Worm (Caenorhabditis elegans) whole organism, mixed stage, embryonic: Measurements from ENCODE around the gene F29F11.20.

Source experiments
- blmp-1 ChIP-seq: fragments of 150-350 bp; optimal IDR thresholded peaks from 2 replicates; lab custom pipeline; 2014; ENCODE audit warnings: missing biosample characterization, missing genetic modification characterization
- ceh-39 ChIP-seq: fragments of 150-350 bp; optimal IDR thresholded peaks from 2 replicates; lab custom pipeline; 2014; ENCODE audit warnings: missing biosample characterization, missing genetic modification characterization
- ceh-43 ChIP-seq: fragments of 200-800 bp; sonication (Bioruptor generic); optimal IDR thresholded peaks from 2 replicates; lab custom pipeline; 2018; ENCODE audit warnings: mild to moderate bottlenecking, missing genetic modification characterization, moderate library complexity, missing compliant biosample characterization
- elt-3 ChIP-seq: fragments of 150-350 bp; optimal IDR thresholded peaks from 2 replicates; lab custom pipeline; 2014; ENCODE audit warnings: missing biosample characterization, missing genetic modification characterization
- lin-13 ChIP-seq: fragments of 150-350 bp; optimal IDR thresholded peaks from 2 replicates; lab custom pipeline; 2014; ENCODE audit warnings: missing biosample characterization, missing genetic modification characterization
- lsy-2 ChIP-seq: fragments of 150-350 bp; optimal IDR thresholded peaks from 2 replicates; lab custom pipeline; 2014; ENCODE audit warnings: missing biosample characterization, missing genetic modification characterization
- nhr-12 ChIP-seq: fragments of 150-350 bp; optimal IDR thresholded peaks from 2 replicates; lab custom pipeline; 2014; ENCODE audit warnings: missing biosample characterization, missing genetic modification characterization
- pha-4 ChIP-seq: fragments of 150-350 bp; optimal IDR thresholded peaks from 2 replicates; lab custom pipeline; 2018; ENCODE audit warnings: missing biosample characterization, missing genetic modification reagents, missing genetic modification characterization
- snpc-4 ChIP-seq: fragments of 150-350 bp; optimal IDR thresholded peaks from 2 replicates; lab custom pipeline; 2014; ENCODE audit warnings: missing biosample characterization, missing genetic modification characterization
- unc-62 ChIP-seq: fragments of 150-350 bp; optimal IDR thresholded peaks from 2 replicates; lab custom pipeline; 2014; ENCODE audit warnings: missing biosample characterization, missing genetic modification reagents, missing genetic modification characterization
- ztf-11 ChIP-seq: fragments of 150-350 bp; optimal IDR thresholded peaks from 2 replicates; lab custom pipeline; 2014; ENCODE audit warnings: missing biosample characterization, missing genetic modification characterization

ce11 chrV:10657959-10658358, 29.7 kb upstream of the F29F11.20 start, which contains the start of gene tut-2:
- TF ChIP-seq ztf-11 (tag; lab: Kevin White, UChicago) (no peak), unc-62 (GFP tag; lab: Kevin White, UChicago) (no peak), blmp-1 (tag; lab: Kevin White, UChicago) (no peak), nhr-12 (tag; lab: Kevin White, UChicago) (no peak), ceh-43 (GFP tag; lab: Kevin White, UChicago) (no peak), lsy-2 (tag; lab: Kevin White, UChicago) (peak; percentile 17), lin-13 (tag; lab: Kevin White, UChicago) (no peak), elt-3 (tag; lab: Kevin White, UChicago) (no peak), pha-4 (tag; lab: Kevin White, UChicago) (no peak), ceh-39 (tag; lab: Kevin White, UChicago) (no peak), snpc-4 (tag; lab: Kevin White, UChicago) (no peak)
